Fruit fly (Drosophila melanogaster): Measurements from ENCODE around the gene CG32750.

DNA sequence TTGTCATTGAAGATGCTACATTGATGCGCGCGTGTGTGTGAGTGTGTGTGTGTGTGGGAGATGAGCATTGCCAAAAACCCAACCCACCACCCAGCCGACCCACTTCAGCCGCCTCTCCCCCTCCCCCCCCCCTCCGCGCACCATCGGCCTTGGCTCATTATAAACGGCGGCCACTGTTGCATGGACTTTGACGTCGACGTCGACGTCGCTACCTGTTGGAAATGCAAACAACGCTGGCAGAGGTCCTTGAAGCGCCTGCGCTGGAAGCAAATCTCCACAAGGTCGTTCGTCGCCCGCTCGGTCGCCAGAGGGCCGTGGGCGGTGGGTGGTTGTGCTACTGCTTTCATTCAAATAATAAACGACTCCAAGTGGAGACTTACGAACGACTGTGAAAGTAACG, 20.4 kb upstream of the CG32750 start:
- no peak for TF ChIP-seq psq (optimal IDR thresholded peaks at IDR 0.05)
- no peak for TF ChIP-seq Dll (optimal IDR thresholded peaks at IDR 0.05)
- no peak for TF ChIP-seq EcR (GFP tag; optimal IDR thresholded peaks at IDR 0.05)
- TF ChIP-seq usp (GFP tag; optimal IDR thresholded peaks at IDR 0.05) = no peak
